Worm (Caenorhabditis elegans): ENCODE results near the gene C50D2.2.
A peak's percentile ranks its signal among the peaks of the same experiment; 100 is the strongest.

The C50D2.2 gene

ce11 chrII:104234-104633, 4.7 kb upstream of the C50D2.2 start, which contains the start of gene col-68:
Gene col-68, plus strand, starts transcription at chrII:104534.
- TF ChIP-seq ceh-6 (GFP tag; optimal IDR thresholded peaks at IDR 0.05) (no peak), ceh-22 (tag; optimal IDR thresholded peaks at IDR 0.05) (no peak), pros-1 (tag; optimal IDR thresholded peaks at IDR 0.05) (no peak), pha-2 (tag; optimal IDR thresholded peaks at IDR 0.05) (no peak), ref-2 (tag; optimal IDR thresholded peaks at IDR 0.05) (no peak), Y22D7AL.16 (tag; optimal IDR thresholded peaks at IDR 0.05) (no peak), unc-3 (GFP tag; conservative IDR thresholded peaks at IDR 0.05) (no peak), unc-3 (tag; optimal IDR thresholded peaks at IDR 0.05) (no peak), eyg-1 (tag; optimal IDR thresholded peaks at IDR 0.05) (no peak), hlh-30 (tag; optimal IDR thresholded peaks at IDR 0.05; ENCODE audit: insufficient read depth) (no peak), dve-1 (tag; optimal IDR thresholded peaks at IDR 0.05) (no peak), npax-4 (tag; optimal IDR thresholded peaks at IDR 0.05) (no peak), unc-42 (tag; optimal IDR thresholded peaks at IDR 0.05) (no peak)

- no peak for TF ChIP-seq elt-4 (tag; optimal IDR thresholded peaks at IDR 0.05)
- no peak for TF ChIP-seq ahr-1 (tag; optimal IDR thresholded peaks at IDR 0.05)
- no peak for TF ChIP-seq C08G9.2 (tag; optimal IDR thresholded peaks at IDR 0.05)
- no peak for TF ChIP-seq hlh-15 (tag; optimal IDR thresholded peaks at IDR 0.05)
- TF ChIP-seq pha-2 (tag; optimal IDR thresholded peaks at IDR 0.05), result no peak
- TF ChIP-seq eyg-1 (tag; optimal IDR thresholded peaks at IDR 0.05), result no peak
- TF ChIP-seq unc-3 (GFP tag; conservative IDR thresholded peaks at IDR 0.05), result no peak
- TF ChIP-seq unc-3 (tag; optimal IDR thresholded peaks at IDR 0.05), result no peak
- TF ChIP-seq ceh-19 (GFP tag; optimal IDR thresholded peaks at IDR 0.05), result no peak
- no peak for TF ChIP-seq unc-55 (GFP tag; optimal IDR thresholded peaks at IDR 0.05)
- TF ChIP-seq pat-9 (tag; optimal IDR thresholded peaks at IDR 0.05), result no peak
- TF ChIP-seq nhr-232 (tag; optimal IDR thresholded peaks at IDR 0.05), result no peak
- no peak for TF ChIP-seq sdc-2 (tag; optimal IDR thresholded peaks at IDR 0.05)
- no peak for TF ChIP-seq ceh-18 (tag; optimal IDR thresholded peaks at IDR 0.05)
- TF ChIP-seq sox-2 (GFP tag; IDR thresholded peaks at IDR 0.05), result no peak
Observed at ce11 chrII:105327-105882, 3.6 kb upstream of the C50D2.2 start.

- TF ChIP-seq unc-3 (GFP tag; conservative IDR thresholded peaks at IDR 0.05) (no peak), unc-3 (tag; optimal IDR thresholded peaks at IDR 0.05) (no peak), T23F11.4 (GFP tag; optimal IDR thresholded peaks at IDR 0.05) (no peak), zip-5 (tag; optimal IDR thresholded peaks at IDR 0.05) (no peak)
Observed at ce11 chrII:105889-106288, 3.1 kb upstream of the C50D2.2 start, which contains the start of gene txt-1. Gene txt-1, plus strand, starts transcription at chrII:106189.

DNA sequence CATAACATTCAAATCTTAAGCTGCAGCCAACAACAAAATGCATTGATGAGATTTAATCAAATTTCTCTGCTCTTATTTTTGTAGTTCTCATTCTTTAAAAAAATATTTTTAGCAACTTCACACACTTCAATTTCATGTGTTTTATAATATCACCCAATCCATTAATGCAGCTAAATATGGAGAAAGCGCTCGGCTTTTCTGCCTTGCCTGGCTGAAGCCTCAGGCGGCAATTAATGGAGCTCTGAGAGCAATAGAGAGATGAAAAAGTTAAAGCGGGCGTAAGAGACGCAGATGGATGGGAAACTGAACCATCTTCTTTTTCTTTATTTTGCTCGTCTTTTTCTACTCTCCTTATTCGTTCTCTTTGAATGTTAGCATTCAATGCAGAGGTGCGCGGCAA, 1.3 kb upstream of the C50D2.2 start:
- TF ChIP-seq unc-42 (tag; optimal IDR thresholded peaks at IDR 0.05) (peak; percentile 54), nhr-11 (tag; optimal IDR thresholded peaks at IDR 0.05) (no peak), tbx-7 (tag; optimal IDR thresholded peaks at IDR 0.05) (no peak), elt-2 (tag; optimal IDR thresholded peaks at IDR 0.05) (no peak), lin-11 (tag; optimal IDR thresholded peaks at IDR 0.05) (no peak), eyg-1 (tag; optimal IDR thresholded peaks at IDR 0.05) (no peak)

- TF ChIP-seq ceh-18 (tag; optimal IDR thresholded peaks at IDR 0.05) (no peak), ceh-31 (tag; optimal IDR thresholded peaks at IDR 0.05) (no peak), tbx-2 (tag; optimal IDR thresholded peaks at IDR 0.05) (no peak), unc-55 (GFP tag; optimal IDR thresholded peaks at IDR 0.05) (no peak), ceh-30 (tag; optimal IDR thresholded peaks at IDR 0.05) (no peak), syd-9 (tag; optimal IDR thresholded peaks at IDR 0.05) (no peak), ceh-14 (tag; optimal IDR thresholded peaks at IDR 0.05) (no peak), Y22D7AL.16 (tag; optimal IDR thresholded peaks at IDR 0.05) (no peak), ets-4 (tag; optimal IDR thresholded peaks at IDR 0.05) (no peak), pqm-1 (tag; optimal IDR thresholded peaks at IDR 0.05) (no peak), ceh-19 (GFP tag; optimal IDR thresholded peaks at IDR 0.05) (no peak)
Observed at ce11 chrII:111267-111666, 2.3 kb downstream of the C50D2.2 start, which contains the start of gene C50D2.1. Gene C50D2.1, plus strand, starts transcription at chrII:111567.

Measured in whole organism, late embryonic.